Worm (Caenorhabditis elegans) whole organism, L3 larva: ENCODE measurements around the gene fbxb-54.

Source experiments
- R02D3.7 ChIP-seq: fragments of 150-350 bp; optimal IDR thresholded peaks from 2 replicates; lab custom pipeline; 2014; ENCODE audit warnings: missing biosample characterization, missing genetic modification characterization
- ZK546.5 ChIP-seq: sonication (generic microtip); optimal IDR thresholded peaks from 2 replicates; lab custom pipeline; 2017; ENCODE audit warnings: missing biosample characterization, missing genetic modification characterization
- aly-2 ChIP-seq: fragments of 150-350 bp; optimal IDR thresholded peaks from 2 replicates; lab custom pipeline; 2014; ENCODE audit warnings: missing biosample characterization, missing genetic modification characterization
- ama-1 ChIP-seq: fragments of 150-350 bp; optimal IDR thresholded peaks from 2 replicates; lab custom pipeline; 2018
- ceh-9 ChIP-seq: sonication (generic microtip); optimal IDR thresholded peaks from 2 replicates; lab custom pipeline; 2018; ENCODE audit warnings: missing biosample characterization, missing genetic modification characterization
- daf-12 ChIP-seq: fragments of 150-350 bp; optimal IDR thresholded peaks from 2 replicates; lab custom pipeline; 2014; ENCODE audit warnings: missing biosample characterization, missing genetic modification reagents, missing genetic modification characterization
- elt-1 ChIP-seq: fragments of 150-350 bp; optimal IDR thresholded peaks from 2 replicates; lab custom pipeline; 2014; ENCODE audit warnings: missing biosample characterization, missing genetic modification characterization
- elt-2 ChIP-seq: sonication (generic microtip); optimal IDR thresholded peaks from 2 replicates; lab custom pipeline; 2016; ENCODE audit warnings: missing genetic modification reagents, mild to moderate bottlenecking, missing genetic modification characterization, missing compliant biosample characterization
- elt-3 ChIP-seq, 3 experiments: fragments of 150-350 bp in 1 of 3; sonication (generic microtip) in 2 of 3; optimal IDR thresholded peaks; 2 replicates in 2 of 3; 4 replicates in 1 of 3; lab custom pipeline; 2014 to 2017; ENCODE audit warnings: missing biosample characterization in 3 of 3, missing genetic modification characterization in 3 of 3
- eor-1 ChIP-seq, 2 experiments: fragments of 150-350 bp; optimal IDR thresholded peaks; 2 replicates each; lab custom pipeline; 2014 to 2018; ENCODE audit warnings: missing biosample characterization in 2 of 2, missing genetic modification characterization in 2 of 2
- fkh-10 ChIP-seq: sonication (generic microtip); optimal IDR thresholded peaks from 2 replicates; lab custom pipeline; 2017; ENCODE audit warnings: missing biosample characterization, missing genetic modification reagents, missing genetic modification characterization
- fkh-2 ChIP-seq: fragments of 150-350 bp; optimal IDR thresholded peaks from 2 replicates; lab custom pipeline; 2014; ENCODE audit warnings: missing biosample characterization, missing genetic modification reagents, missing genetic modification characterization
- fos-1 ChIP-seq: fragments of 150-350 bp; optimal IDR thresholded peaks from 2 replicates; lab custom pipeline; 2014; ENCODE audit warnings: missing biosample characterization, missing genetic modification characterization
- jun-1 ChIP-seq: fragments of 150-350 bp; optimal IDR thresholded peaks from 2 replicates; lab custom pipeline; 2014; ENCODE audit warnings: missing biosample characterization, missing genetic modification reagents, missing genetic modification characterization
- lin-15B ChIP-seq: fragments of 150-350 bp; optimal IDR thresholded peaks from 2 replicates; lab custom pipeline; 2014; ENCODE audit warnings: missing biosample characterization, missing genetic modification characterization
- lin-39 ChIP-seq: fragments of 150-350 bp; optimal IDR thresholded peaks from 2 replicates; lab custom pipeline; 2018; ENCODE audit warnings: missing biosample characterization, missing genetic modification reagents, missing genetic modification characterization
- lsy-12 ChIP-seq: sonication (generic microtip); optimal IDR thresholded peaks from 2 replicates; lab custom pipeline; 2016; ENCODE audit warnings: mild to moderate bottlenecking, missing genetic modification characterization, missing compliant biosample characterization
- mdl-1 ChIP-seq: fragments of 150-350 bp; optimal IDR thresholded peaks from 2 replicates; lab custom pipeline; 2014; ENCODE audit warnings: missing biosample characterization, missing genetic modification characterization
- mml-1 ChIP-seq: fragments of 150-350 bp; sonication (generic microtip); optimal IDR thresholded peaks from 3 replicates; lab custom pipeline; 2014; ENCODE audit warnings: missing biosample characterization, missing genetic modification characterization
- nfya-1 ChIP-seq: sonication (generic microtip); optimal IDR thresholded peaks from 2 replicates; lab custom pipeline; 2017; ENCODE audit warnings: missing genetic modification characterization, mild to moderate bottlenecking, missing compliant biosample characterization, antibody characterized with exemption, moderate library complexity; ENCODE audit not compliant: insufficient read depth
- nhr-11 ChIP-seq: fragments of 150-350 bp; optimal IDR thresholded peaks from 2 replicates; lab custom pipeline; 2014; ENCODE audit warnings: missing biosample characterization, missing genetic modification characterization
- nhr-25 ChIP-seq: sonication (generic microtip); optimal IDR thresholded peaks from 2 replicates; lab custom pipeline; 2017; ENCODE audit warnings: missing biosample characterization, missing genetic modification characterization
- nhr-28 ChIP-seq: fragments of 150-350 bp; optimal IDR thresholded peaks from 2 replicates; lab custom pipeline; 2014; ENCODE audit warnings: missing biosample characterization, missing genetic modification characterization
- nhr-43 ChIP-seq: sonication (generic microtip); optimal IDR thresholded peaks from 2 replicates; lab custom pipeline; 2016; ENCODE audit warnings: mild to moderate bottlenecking, missing genetic modification characterization, missing compliant biosample characterization; ENCODE audit not compliant: poor library complexity, severe bottlenecking
- nhr-67 ChIP-seq: fragments of 150-350 bp; optimal IDR thresholded peaks from 2 replicates; lab custom pipeline; 2014; ENCODE audit warnings: missing biosample characterization, missing genetic modification characterization
- nhr-76 ChIP-seq: fragments of 150-350 bp; sonication (generic microtip); optimal IDR thresholded peaks from 5 replicates; lab custom pipeline; 2014; ENCODE audit warnings: missing biosample characterization, missing genetic modification characterization
- nhr-77 ChIP-seq: fragments of 150-350 bp; optimal IDR thresholded peaks from 2 replicates; lab custom pipeline; 2014; ENCODE audit warnings: missing biosample characterization, missing genetic modification characterization
- pha-4 ChIP-seq: fragments of 150-350 bp; optimal IDR thresholded peaks from 2 replicates; lab custom pipeline; 2014; ENCODE audit warnings: missing biosample characterization, missing genetic modification reagents, missing genetic modification characterization
- skn-1 ChIP-seq: fragments of 150-350 bp; optimal IDR thresholded peaks from 2 replicates; lab custom pipeline; 2014; ENCODE audit warnings: missing biosample characterization, missing genetic modification characterization
- tbx-2 ChIP-seq: sonication (generic microtip); optimal IDR thresholded peaks from 2 replicates; lab custom pipeline; 2016; ENCODE audit warnings: mild to moderate bottlenecking, missing genetic modification characterization, missing compliant biosample characterization
- unc-39 ChIP-seq: sonication (generic microtip); optimal IDR thresholded peaks from 4 replicates; lab custom pipeline; 2017; ENCODE audit warnings: missing biosample characterization, missing genetic modification characterization
- zag-1 ChIP-seq: fragments of 150-350 bp; optimal IDR thresholded peaks from 2 replicates; lab custom pipeline; 2014; ENCODE audit warnings: missing biosample characterization, missing genetic modification characterization
- ztf-11 ChIP-seq: fragments of 150-350 bp; optimal IDR thresholded peaks from 2 replicates; lab custom pipeline; 2014; ENCODE audit warnings: missing biosample characterization, missing genetic modification characterization
- ztf-4 ChIP-seq: fragments of 150-350 bp; optimal IDR thresholded peaks from 2 replicates; lab custom pipeline; 2014; ENCODE audit warnings: missing biosample characterization, missing genetic modification characterization

fbxb-54 gene

ce11 chrII:1571032-1571431 is 14.9 kb upstream of the fbxb-54 start, which contains the start of gene fbxb-46:
TSS of gene fbxb-46 (minus strand) at chrII:1571132.
- TF ChIP-seq zag-1 (tag; lab: Kevin White, UChicago): no peak
- no peak for TF ChIP-seq nhr-77 (tag; lab: Kevin White, UChicago)
- TF ChIP-seq lsy-12 (tag; lab: Kevin White, UChicago): no peak
- TF ChIP-seq lin-39: no peak
- TF ChIP-seq nhr-76 (tag; lab: Kevin White, UChicago): no peak
- TF ChIP-seq ZK546.5 (tag; lab: Kevin White, UChicago): no peak

- TF ChIP-seq nhr-11 (tag; lab: Kevin White, UChicago) (no peak), elt-1 (tag; lab: Kevin White, UChicago) (no peak), ama-1 (no peak), aly-2 (no peak), ztf-4 (tag; lab: Kevin White, UChicago) (no peak), nfya-1 (tag; lab: Kevin White, UChicago) (no peak), jun-1 (no peak), mdl-1 (tag; lab: Kevin White, UChicago) (no peak), unc-39 (tag; lab: Kevin White, UChicago) (no peak), pha-4 (no peak), R02D3.7 (no peak), nhr-25 (tag; lab: Kevin White, UChicago) (no peak), lin-15B (no peak), ztf-11 (tag; lab: Kevin White, UChicago) (no peak), ceh-9 (tag; lab: Kevin White, UChicago) (no peak), nhr-43 (tag; lab: Kevin White, UChicago) (no peak)
- TF ChIP-seq, all 47 proteins: peak for 0
Measured at ce11 chrII:1568214-1568613, 12.1 kb upstream of the fbxb-54 start, which contains the start of gene fbxb-49. TSS of gene fbxb-49 (plus strand) at chrII:1568514.

- TF ChIP-seq ztf-11 (tag; lab: Kevin White, UChicago): no peak
- TF ChIP-seq elt-2: no peak
- no peak for TF ChIP-seq nhr-77 (tag; lab: Kevin White, UChicago)
- TF ChIP-seq ceh-9 (tag; lab: Kevin White, UChicago): no peak
- no peak for TF ChIP-seq lin-15B
- no peak for TF ChIP-seq fkh-10 (GFP tag; lab: Kevin White, UChicago)
- no peak for TF ChIP-seq fos-1 (tag; lab: Kevin White, UChicago)
- no peak for TF ChIP-seq nfya-1 (tag; lab: Kevin White, UChicago)
- no peak for TF ChIP-seq elt-3 (tag; optimal IDR thresholded peaks at IDR 0.05; lab: Kevin White, UChicago)
- no peak for TF ChIP-seq fkh-2 (tag; lab: Kevin White, UChicago)
- TF ChIP-seq skn-1 (tag; lab: Kevin White, UChicago): no peak
Measured at ce11 chrII:1567646-1568045, 11.5 kb upstream of the fbxb-54 start, which contains the start of gene K05F6.8. TSS of gene K05F6.8 (minus strand) at chrII:1567746.

ce11 chrII:1561863-1562262 is 5.7 kb upstream of the fbxb-54 start, which contains the start of gene K05F6.14:
TSS of gene K05F6.14 (plus strand) at chrII:1562163.
- TF ChIP-seq fos-1 (tag; lab: Kevin White, UChicago) (no peak), jun-1 (no peak), tbx-2 (tag; lab: Kevin White, UChicago) (no peak), ztf-4 (tag; lab: Kevin White, UChicago) (no peak), ceh-9 (tag; lab: Kevin White, UChicago) (no peak), daf-12 (tag; lab: Kevin White, UChicago) (no peak), nhr-28 (tag; lab: Kevin White, UChicago) (no peak), nhr-67 (tag; lab: Kevin White, UChicago) (no peak), lin-39 (no peak), ZK546.5 (tag; lab: Kevin White, UChicago) (no peak), nhr-43 (tag; lab: Kevin White, UChicago) (no peak), fkh-10 (GFP tag; lab: Kevin White, UChicago) (no peak), lsy-12 (tag; lab: Kevin White, UChicago) (no peak), unc-39 (tag; lab: Kevin White, UChicago) (no peak)

- TF ChIP-seq eor-1 (tag; optimal IDR thresholded peaks at IDR 0.05; lab: Kevin White, UChicago) (no peak), mml-1 (tag; lab: Kevin White, UChicago) (no peak), nhr-76 (tag; lab: Kevin White, UChicago) (no peak)
Measured at ce11 chrII:1560839-1561238, 4.7 kb upstream of the fbxb-54 start.
